Worm (Caenorhabditis elegans): ENCODE data around the gene rfth-1.

rfth-1 gene

ce11 chrIV:4473767-4474166, 37.3 kb downstream of the rfth-1 start:
- TF ChIP-seq unc-130 (GFP tag; optimal IDR thresholded peaks at IDR 0.05) = no peak
- TF ChIP-seq madf-9 (GFP tag; conservative IDR thresholded peaks at IDR 0.05) = 0 out of 2 replicates have a peak, but pooled peaks have one; percentile 25
- TF ChIP-seq F49E8.2 (tag; optimal IDR thresholded peaks at IDR 0.05; ENCODE audit: borderline replicate concordance) = no peak
- no peak for TF ChIP-seq egl-27 (tag; optimal IDR thresholded peaks at IDR 0.05)
- no peak for TF ChIP-seq pqm-1 (tag; optimal IDR thresholded peaks at IDR 0.05)
- no peak for TF ChIP-seq mdl-1 (tag; optimal IDR thresholded peaks at IDR 0.05)
- TF ChIP-seq ama-1 (optimal IDR thresholded peaks at IDR 0.05) = no peak
- no peak for TF ChIP-seq dmd-6 (GFP tag; IDR thresholded peaks at IDR 0.05)
- no peak for TF ChIP-seq nhr-11 (tag; optimal IDR thresholded peaks at IDR 0.05)
- TF ChIP-seq jun-1 (tag; optimal IDR thresholded peaks at IDR 0.05) = no peak
- peak; percentile 58 for TF ChIP-seq hlh-11 (tag; optimal IDR thresholded peaks at IDR 0.05)
- TF ChIP-seq dpl-1 (GFP tag; optimal IDR thresholded peaks at IDR 0.05) = no peak
- TF ChIP-seq nhr-111 (GFP tag; optimal IDR thresholded peaks at IDR 0.05) = no peak
- no peak for TF ChIP-seq ZK546.5 (tag; optimal IDR thresholded peaks at IDR 0.05)
- TF ChIP-seq aly-2 (tag; optimal IDR thresholded peaks at IDR 0.05) = no peak
- no peak for TF ChIP-seq daf-19 (GFP tag; conservative IDR thresholded peaks at IDR 0.05)
- TF ChIP-seq set-16 (GFP tag; IDR thresholded peaks at IDR 0.05) = peak; percentile 65
- no peak for TF ChIP-seq spr-1 (tag; optimal IDR thresholded peaks at IDR 0.05)
- TF ChIP-seq lim-7 (GFP tag; IDR thresholded peaks at IDR 0.05) = 0 out of 2 replicates have a peak, but pooled peaks have one; percentile 27
- TF ChIP-seq nhr-6 (tag; optimal IDR thresholded peaks at IDR 0.05) = no peak
- TF ChIP-seq Y48G9A.11 (GFP tag; IDR thresholded peaks at IDR 0.05) = 0 out of 2 replicates have a peak, but pooled peaks have one; percentile 5
- no peak for TF ChIP-seq lin-39 (tag; optimal IDR thresholded peaks at IDR 0.05)
- no peak for TF ChIP-seq fos-1 (tag; optimal IDR thresholded peaks at IDR 0.05)
- peak in 1 of 2 experiments; percentile 16 for TF ChIP-seq hif-1 (tag; optimal IDR thresholded peaks at IDR 0.05)
- TF ChIP-seq nhr-48 (tag; optimal IDR thresholded peaks at IDR 0.05) = no peak
- no peak for TF ChIP-seq dmd-9 (GFP tag; IDR thresholded peaks at IDR 0.05)
- TF ChIP-seq ceh-28 (tag; optimal IDR thresholded peaks at IDR 0.05) = no peak
- no peak for TF ChIP-seq ceh-82 (tag; optimal IDR thresholded peaks at IDR 0.05)
- no peak for TF ChIP-seq lin-13 (GFP tag; optimal IDR thresholded peaks at IDR 0.05)
- no peak; the same call in 1 of the 2 replicates for TF ChIP-seq ceh-20 (GFP tag; IDR thresholded peaks at IDR 0.05)
- no peak for TF ChIP-seq arid-1 (GFP tag; conservative IDR thresholded peaks at IDR 0.05)
- TF ChIP-seq ces-1 (GFP tag; optimal IDR thresholded peaks at IDR 0.05) = no peak
- no peak for TF ChIP-seq ztf-11 (tag; optimal IDR thresholded peaks at IDR 0.05)
- no peak for TF ChIP-seq daf-16 (GFP tag; optimal IDR thresholded peaks at IDR 0.05)
- TF ChIP-seq daf-16 (tag; optimal IDR thresholded peaks at IDR 0.05) = no peak
- TF ChIP-seq egl-43 (GFP tag; IDR thresholded peaks at IDR 0.05) = 0 out of 2 replicates have a peak, but pooled peaks have one; percentile 41
- no peak for TF ChIP-seq unc-39 (tag; optimal IDR thresholded peaks at IDR 0.05)
- TF ChIP-seq nhr-10 (tag; optimal IDR thresholded peaks at IDR 0.05) = no peak
- no peak for TF ChIP-seq hlh-30 (tag; optimal IDR thresholded peaks at IDR 0.05; ENCODE audit: insufficient read depth)
- no peak for TF ChIP-seq madf-5 (GFP tag; IDR thresholded peaks at IDR 0.05)
- TF ChIP-seq lin-1 (GFP tag; IDR thresholded peaks at IDR 0.05) = no peak
- no peak for TF ChIP-seq tra-1 (GFP tag; IDR thresholded peaks at IDR 0.05)
- TF ChIP-seq sdz-12 (GFP tag; optimal IDR thresholded peaks at IDR 0.05) = peak; percentile 45
- no peak for TF ChIP-seq aha-1 (tag)
- 0 out of 2 replicates have a peak, but pooled peaks have one; percentile 32 for TF ChIP-seq ctbp-1 (GFP tag; IDR thresholded peaks at IDR 0.05)
- no peak for TF ChIP-seq nhr-237 (tag; optimal IDR thresholded peaks at IDR 0.05)
- TF ChIP-seq nhr-28 (tag; optimal IDR thresholded peaks at IDR 0.05) = no peak
- no peak for TF ChIP-seq D1046.2 (GFP tag; IDR thresholded peaks at IDR 0.05)
- no peak for TF ChIP-seq F44E2.7 (GFP tag; IDR thresholded peaks at IDR 0.05)
- no peak for TF ChIP-seq Y75B8A.6 (GFP tag; IDR thresholded peaks at IDR 0.05)
- TF ChIP-seq pha-4 (GFP tag; IDR thresholded peaks at IDR 0.05) = peak; percentile 9; the same call in 1 of the 2 replicates
- TF ChIP-seq pha-4 (tag; optimal IDR thresholded peaks at IDR 0.05) = no peak
- TF ChIP-seq gei-8 (GFP tag; optimal IDR thresholded peaks at IDR 0.05) = no peak
